Worm (Caenorhabditis elegans) whole organism, L1 larva: Measurements from ENCODE around the gene C08F1.12.

Experiments used
- ceh-88 ChIP-seq: fragments of 200-800 bp; sonication (Bioruptor generic); IDR thresholded peaks from 2 replicates; pipeline ENCODE4 v1.3.6; 2022; ENCODE audit warnings: missing genetic modification characterization, missing compliant biosample characterization
- ces-1 ChIP-seq: fragments of 150-350 bp; optimal IDR thresholded peaks from 2 replicates; lab custom pipeline; 2014; ENCODE audit warnings: missing biosample characterization, missing genetic modification reagents, missing genetic modification characterization
- hlh-4 ChIP-seq: sonication (generic microtip); optimal IDR thresholded peaks from 2 replicates; lab custom pipeline; 2016; ENCODE audit warnings: mild to moderate bottlenecking, missing genetic modification characterization, missing compliant biosample characterization
- lin-39 ChIP-seq: fragments of 150-350 bp; optimal IDR thresholded peaks from 2 replicates; lab custom pipeline; 2014; ENCODE audit warnings: missing biosample characterization, missing genetic modification reagents, missing genetic modification characterization
- swsn-7 ChIP-seq: sonication (generic microtip); optimal IDR thresholded peaks from 2 replicates; lab custom pipeline; 2016; ENCODE audit warnings: missing genetic modification characterization, missing compliant biosample characterization
- unc-62 ChIP-seq: fragments of 150-350 bp; optimal IDR thresholded peaks from 2 replicates; lab custom pipeline; 2014; ENCODE audit warnings: missing biosample characterization, missing genetic modification reagents, missing genetic modification characterization

The C08F1.12 gene

ce11 chrII:1756582-1756981 is 49.7 kb downstream of the C08F1.12 start, which contains the start of gene fbxb-53:
Gene fbxb-53, plus strand, starts transcription at chrII:1756882.
- no peak for TF ChIP-seq swsn-7 (tag; lab: Kevin White, UChicago)
- TF ChIP-seq, all 84 proteins: peak for 0

DNA sequence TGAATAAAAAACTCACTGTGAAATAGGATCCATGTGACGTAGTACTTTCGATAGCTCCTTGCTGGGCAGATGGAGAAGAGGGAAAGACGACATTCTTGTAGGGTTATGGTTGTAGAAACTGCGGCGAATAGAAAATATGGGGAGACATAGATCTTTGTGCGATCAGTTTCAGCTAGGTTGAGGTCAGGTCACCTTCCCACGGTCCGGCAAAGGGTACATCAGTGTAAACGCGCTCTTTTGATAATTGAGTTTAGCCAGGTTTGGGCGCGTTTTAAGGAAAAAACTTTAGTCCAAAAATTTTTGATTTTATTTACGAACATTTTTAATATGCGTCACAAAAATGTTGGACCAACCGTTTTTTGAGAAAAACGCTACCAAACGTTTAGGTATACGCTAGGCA is 50.2 kb downstream of the C08F1.12 start, which contains the start of gene F36H5.17:
Gene F36H5.17 (minus strand): TSS at position 101 of the 400 bp plus-strand sequence.
- TF ChIP-seq lin-39 (tag; lab: Kevin White, UChicago) (no peak), unc-62 (no peak), hlh-4 (no peak), ceh-88 (GFP tag; lab: Robert Waterston, UW) (no peak), ces-1 (GFP tag; lab: Kevin White, UChicago) (no peak)
